Worm (Caenorhabditis elegans) whole organism, L4 larva: ENCODE results near the gene acbp-3.

ENCODE experiments used
- F10B5.3 ChIP-seq: sonication (generic microtip); optimal IDR thresholded peaks from 2 replicates; lab custom pipeline; 2016; ENCODE audit warnings: mild to moderate bottlenecking, missing genetic modification characterization, missing compliant biosample characterization
- F44E2.7 ChIP-seq: fragments of 200-800 bp; sonication (Bioruptor generic); IDR thresholded peaks from 2 replicates; pipeline ENCODE4 v2.1.2; 2022; ENCODE audit warnings: missing genetic modification characterization, missing compliant biosample characterization
- Y105C5A.15 ChIP-seq: fragments of 200-800 bp; sonication (Bioruptor generic); IDR thresholded peaks from 2 replicates; pipeline ENCODE4 v1.3.6; 2022; ENCODE audit warnings: missing genetic modification characterization, missing compliant biosample characterization
- egl-27 ChIP-seq: sonication (generic microtip); optimal IDR thresholded peaks from 3 replicates; lab custom pipeline; 2017; ENCODE audit warnings: missing biosample characterization, missing genetic modification reagents, missing genetic modification characterization
- hlh-30 ChIP-seq: sonication (generic microtip); optimal IDR thresholded peaks from 2 replicates; lab custom pipeline; 2017; ENCODE audit warnings: antibody characterized with exemption, mild to moderate bottlenecking, missing genetic modification characterization, missing compliant biosample characterization; ENCODE audit not compliant: insufficient read depth
- mdl-1 ChIP-seq, 2 experiments: fragments of 150-350 bp in 1 of 2; sonication (generic microtip) in 1 of 2; optimal IDR thresholded peaks; 2 replicates each; lab custom pipeline; 2014 to 2017; ENCODE audit warnings: missing biosample characterization in 2 of 2, missing genetic modification characterization in 2 of 2
- nhr-28 ChIP-seq: fragments of 150-350 bp; optimal IDR thresholded peaks from 2 replicates; lab custom pipeline; 2014; ENCODE audit warnings: missing biosample characterization, missing genetic modification characterization
- nhr-76 ChIP-seq: fragments of 150-350 bp; optimal IDR thresholded peaks from 2 replicates; lab custom pipeline; 2014; ENCODE audit warnings: missing biosample characterization, missing genetic modification characterization
- pha-4 ChIP-seq, 2 experiments: fragments of 150-350 bp in 1 of 2; fragments of 200-800 bp in 1 of 2; sonication (Bioruptor generic) in 1 of 2; IDR thresholded peaks in 1 of 2; optimal IDR thresholded peaks in 1 of 2; 2 replicates each; pipeline versions ENCODE4 v1.3.6 to Lab custom; 2014 to 2022; ENCODE audit warnings: missing genetic modification characterization in 2 of 2, missing genetic modification reagents in 2 of 2, missing biosample characterization in 1 of 2, missing compliant biosample characterization in 1 of 2
- unc-39 ChIP-seq: sonication (generic microtip); optimal IDR thresholded peaks from 2 replicates; lab custom pipeline; 2017; ENCODE audit warnings: missing biosample characterization, missing genetic modification characterization
- unc-62 ChIP-seq, 3 experiments: fragments of 150-350 bp in 1 of 3; sonication (generic microtip); optimal IDR thresholded peaks in 2 of 3; peaks in 1 of 3; 1 replicate in 1 of 3; 2 replicates in 2 of 3; lab custom pipeline; 2014 to 2017; ENCODE audit warnings: missing biosample characterization in 3 of 3, missing genetic modification characterization in 3 of 3, missing genetic modification reagents in 3 of 3, missing genotype in 1 of 3
- ztf-11 ChIP-seq: fragments of 150-350 bp; optimal IDR thresholded peaks from 2 replicates; lab custom pipeline; 2014; ENCODE audit warnings: missing biosample characterization, missing genetic modification characterization

DNA sequence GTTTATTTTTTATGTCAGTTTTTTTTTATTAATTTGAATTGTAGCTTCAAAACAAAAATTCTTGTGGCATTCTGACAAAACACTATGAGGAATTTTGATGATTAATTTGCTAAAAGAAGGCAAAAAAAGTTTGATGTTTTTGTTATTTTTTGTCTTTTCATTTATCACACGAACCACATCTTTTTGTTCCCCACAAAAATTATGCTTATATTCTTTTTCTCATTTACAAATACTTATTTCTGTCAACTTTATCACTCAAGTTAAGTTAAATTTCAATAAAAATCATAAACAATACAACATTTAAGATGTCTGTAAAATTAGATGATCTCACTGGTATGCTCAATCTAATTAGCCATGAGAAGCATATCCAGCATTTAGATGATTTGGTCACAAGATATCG lies 14.9 kb upstream of the acbp-3 start, which contains the start of gene F47B10.6:
- no peak for TF ChIP-seq unc-62 (GFP tag; optimal IDR thresholded peaks at IDR 0.05 in 1 of 2; lab: Kevin White, UChicago)
- TF ChIP-seq unc-62 (tag; optimal IDR thresholded peaks at IDR 0.05; lab: Kevin White, UChicago): no peak
- TF ChIP-seq hlh-30 (tag; lab: Kevin White, UChicago): no peak
- no peak for TF ChIP-seq mdl-1 (tag; optimal IDR thresholded peaks at IDR 0.05; lab: Kevin White, UChicago)
- TF ChIP-seq nhr-76 (tag; lab: Kevin White, UChicago): no peak
- TF ChIP-seq Y105C5A.15 (GFP tag; lab: Robert Waterston, UW): no peak
- no peak for TF ChIP-seq unc-39 (tag; lab: Kevin White, UChicago)
- no peak for TF ChIP-seq egl-27
- no peak for TF ChIP-seq nhr-28 (tag; lab: Kevin White, UChicago)
- no peak for TF ChIP-seq F44E2.7
- TF ChIP-seq pha-4 (GFP tag; IDR thresholded peaks at IDR 0.05; lab: Robert Waterston, UW): no peak
- TF ChIP-seq pha-4 (tag; optimal IDR thresholded peaks at IDR 0.05; lab: Kevin White, UChicago): no peak
- TF ChIP-seq ztf-11: no peak
- no peak for TF ChIP-seq F10B5.3 (tag; lab: Kevin White, UChicago)
